Fruit fly (Drosophila melanogaster) whole organism, embryonic: ENCODE results near the gene Dyrk3.

Experiments
- CG7786 ChIP-seq: fragments of 200-800 bp; sonication (Bioruptor generic); optimal IDR thresholded peaks from 2 replicates; lab custom pipeline; 2016; ENCODE audit warnings: missing biosample characterization, missing genetic modification characterization
- CG8089 ChIP-seq: fragments of 200-800 bp; sonication (Bioruptor generic); optimal IDR thresholded peaks from 3 replicates; lab custom pipeline; 2016; ENCODE audit warnings: missing biosample characterization, missing genetic modification characterization
- Hr78 ChIP-seq, 2 experiments: fragments of 200-800 bp in 1 of 2; fragments of >200 bp in 1 of 2; sonication (Bioruptor generic) in 1 of 2; optimal IDR thresholded peaks; 2 replicates each; lab custom pipeline; 2017 to 2019; ENCODE audit warnings: missing biosample characterization in 2 of 2, missing genetic modification characterization in 2 of 2, mild to moderate bottlenecking in 1 of 2, moderate library complexity in 1 of 2
- Sry-β ChIP-seq: fragments of 200-800 bp; sonication (Bioruptor generic); optimal IDR thresholded peaks from 2 replicates; lab custom pipeline; 2018; ENCODE audit warnings: missing biosample characterization, mild to moderate bottlenecking, missing genetic modification characterization, moderate library complexity
- da ChIP-seq: fragments of 200-800 bp; sonication (Bioruptor generic); optimal IDR thresholded peaks from 2 replicates; lab custom pipeline; 2016; ENCODE audit warnings: missing biosample characterization, missing genetic modification characterization
- ken ChIP-seq: fragments of 200-800 bp; sonication (Bioruptor generic); IDR thresholded peaks from 3 replicates; pipeline ENCODE4 v1.3.6; 2022; ENCODE audit warnings: missing biosample characterization, missing genetic modification characterization
- pho ChIP-seq: fragments of 200-800 bp; sonication (Bioruptor generic); optimal IDR thresholded peaks from 2 replicates; lab custom pipeline; 2016; ENCODE audit warnings: missing biosample characterization, missing genetic modification characterization
- sr ChIP-seq: fragments of 200-800 bp; sonication (Bioruptor generic); IDR thresholded peaks from 3 replicates; pipeline ENCODE4 v1.3.6; 2022; ENCODE audit warnings: missing biosample characterization, missing genetic modification characterization

- no peak for TF ChIP-seq CG8089 (GFP tag; lab: Kevin White, UChicago)
- no peak for TF ChIP-seq da (GFP tag; lab: Kevin White, UChicago)
- TF ChIP-seq sr (GFP tag; lab: Robert Waterston, UW), result no peak
- no peak for TF ChIP-seq pho
- TF ChIP-seq Hr78 (GFP tag; optimal IDR thresholded peaks at IDR 0.05; lab: Kevin White, UChicago), result no peak
- TF ChIP-seq CG7786 (GFP tag; lab: Kevin White, UChicago), result no peak
- TF ChIP-seq Sry-β, result no peak
- TF ChIP-seq ken (GFP tag; lab: Robert Waterston, UW), result no peak
Measured at dm6 chr4:1224232-1224631, 6.3 kb downstream of the Dyrk3 start.
